Fruit fly (Drosophila melanogaster): Measurements from ENCODE around the gene GstD3.

- TF ChIP-seq Pif1A (GFP tag; optimal IDR thresholded peaks at IDR 0.05) (no peak), gl (tag; optimal IDR thresholded peaks at IDR 0.05) (no peak), Ets98B (GFP tag; IDR thresholded peaks at IDR 0.05) (no peak), fd96Ca (GFP tag; IDR thresholded peaks at IDR 0.05) (no peak), CG15710 (tag; optimal IDR thresholded peaks at IDR 0.05) (no peak), CG12605 (GFP tag; IDR thresholded peaks at IDR 0.05) (no peak), CG17806 (tag; optimal IDR thresholded peaks at IDR 0.05) (no peak), CG14655 (GFP tag; optimal IDR thresholded peaks at IDR 0.05) (no peak), EcR (GFP tag; optimal IDR thresholded peaks at IDR 0.05) (no peak)
Observed at dm6 chr3R:12383784-12384183, 10.9 kb downstream of the GstD3 start.

Measured in whole organism, pupa.